Worm (Caenorhabditis elegans) whole organism, L1 larva: ENCODE measurements around the gene ZK418.13.

Experiments used
- C04F5.9 ChIP-seq: sonication (generic microtip); optimal IDR thresholded peaks from 2 replicates; lab custom pipeline; 2016; ENCODE audit warnings: missing genetic modification characterization, missing compliant biosample characterization
- C16A3.4 ChIP-seq: fragments of 150-350 bp; optimal IDR thresholded peaks from 2 replicates; lab custom pipeline; 2014; ENCODE audit warnings: missing biosample characterization, missing genetic modification characterization
- F16B12.6 ChIP-seq: fragments of 150-350 bp; optimal IDR thresholded peaks from 2 replicates; lab custom pipeline; 2014; ENCODE audit warnings: missing biosample characterization, missing genetic modification characterization
- Y116A8C.19 ChIP-seq: sonication (generic microtip); optimal IDR thresholded peaks from 2 replicates; lab custom pipeline; 2016; ENCODE audit warnings: missing compliant biosample characterization, missing genetic modification characterization, borderline replicate concordance
- alr-1 ChIP-seq: fragments of 200-800 bp; sonication (Bioruptor generic); optimal IDR thresholded peaks from 2 replicates; lab custom pipeline; 2018; ENCODE audit warnings: borderline replicate concordance, mild to moderate bottlenecking, missing genetic modification characterization, missing compliant biosample characterization
- ama-1 ChIP-seq: fragments of 150-350 bp; optimal IDR thresholded peaks from 2 replicates; lab custom pipeline; 2014
- ceh-63 ChIP-seq: fragments of 200-800 bp; sonication (Bioruptor generic); optimal IDR thresholded peaks from 2 replicates; lab custom pipeline; 2018; ENCODE audit warnings: mild to moderate bottlenecking, missing genetic modification characterization, missing compliant biosample characterization
- ceh-8 ChIP-seq: fragments of 200-800 bp; sonication (Bioruptor generic); optimal IDR thresholded peaks from 2 replicates; lab custom pipeline; 2018; ENCODE audit warnings: mild to moderate bottlenecking, missing genetic modification characterization, moderate library complexity, missing compliant biosample characterization
- ceh-88 ChIP-seq: fragments of 200-800 bp; sonication (Bioruptor generic); IDR thresholded peaks from 2 replicates; pipeline ENCODE4 v1.3.6; 2022; ENCODE audit warnings: missing genetic modification characterization, missing compliant biosample characterization
- ceh-90 ChIP-seq: sonication (generic microtip); optimal IDR thresholded peaks from 2 replicates; lab custom pipeline; 2016; ENCODE audit warnings: missing genetic modification characterization, missing compliant biosample characterization
- dsc-1 ChIP-seq: sonication (generic microtip); optimal IDR thresholded peaks from 2 replicates; lab custom pipeline; 2016; ENCODE audit warnings: mild to moderate bottlenecking, missing genetic modification characterization, missing compliant biosample characterization
- efl-3 ChIP-seq: fragments of 200-800 bp; sonication (Bioruptor generic); optimal IDR thresholded peaks from 2 replicates; lab custom pipeline; 2018; ENCODE audit warnings: mild to moderate bottlenecking, missing genetic modification characterization, missing compliant biosample characterization
- egl-27 ChIP-seq, 2 experiments: fragments of 150-350 bp in 1 of 2; sonication (generic microtip); optimal IDR thresholded peaks; 3 replicates each; lab custom pipeline; 2017 to 2018; ENCODE audit warnings: missing biosample characterization in 2 of 2, missing genetic modification characterization in 2 of 2, missing genetic modification reagents in 2 of 2
- elt-2 ChIP-seq: sonication (generic microtip); optimal IDR thresholded peaks from 2 replicates; lab custom pipeline; 2016; ENCODE audit warnings: missing genetic modification characterization, mild to moderate bottlenecking, inconsistent platforms, missing compliant biosample characterization, missing genetic modification reagents
- elt-3 ChIP-seq, 6 experiments: fragments of 150-350 bp in 1 of 6; sonication (generic microtip); optimal IDR thresholded peaks; 2 replicates each; lab custom pipeline; 2017 to 2018; ENCODE audit warnings: missing biosample characterization in 6 of 6, missing genetic modification characterization in 6 of 6, inconsistent platforms in 1 of 6
- ets-5 ChIP-seq: fragments of 200-800 bp; sonication (Bioruptor generic); IDR thresholded peaks from 2 replicates; pipeline ENCODE4 v1.3.6; 2022; ENCODE audit warnings: missing genetic modification characterization, missing compliant biosample characterization
- fkh-10 ChIP-seq: sonication (generic microtip); optimal IDR thresholded peaks from 2 replicates; lab custom pipeline; 2017; ENCODE audit warnings: missing biosample characterization, missing genetic modification reagents, missing genetic modification characterization
- fkh-4 ChIP-seq: sonication (generic microtip); optimal IDR thresholded peaks from 2 replicates; lab custom pipeline; 2016; ENCODE audit warnings: missing compliant biosample characterization, missing genetic modification characterization, borderline replicate concordance
- fkh-8 ChIP-seq: sonication (generic microtip); optimal IDR thresholded peaks from 2 replicates; lab custom pipeline; 2016; ENCODE audit warnings: mild to moderate bottlenecking, missing genetic modification characterization, missing compliant biosample characterization
- hlh-4 ChIP-seq: sonication (generic microtip); optimal IDR thresholded peaks from 2 replicates; lab custom pipeline; 2016; ENCODE audit warnings: mild to moderate bottlenecking, missing genetic modification characterization, missing compliant biosample characterization
- irx-1 ChIP-seq: sonication (generic microtip); optimal IDR thresholded peaks from 2 replicates; lab custom pipeline; 2016; ENCODE audit warnings: missing genetic modification characterization, missing compliant biosample characterization
- isw-1 ChIP-seq: fragments of 200-800 bp; sonication (Bioruptor generic); IDR thresholded peaks from 2 replicates; pipeline ENCODE4 v1.3.6; 2022; ENCODE audit warnings: missing genetic modification characterization, missing compliant biosample characterization
- jun-1 ChIP-seq: fragments of 150-350 bp; optimal IDR thresholded peaks from 2 replicates; lab custom pipeline; 2014; ENCODE audit warnings: missing biosample characterization, missing genetic modification reagents, missing genetic modification characterization
- lin-15B ChIP-seq: fragments of 150-350 bp; sonication (generic microtip); optimal IDR thresholded peaks from 3 replicates; lab custom pipeline; 2014; ENCODE audit warnings: missing biosample characterization, missing genetic modification characterization
- lin-39 ChIP-seq: fragments of 150-350 bp; optimal IDR thresholded peaks from 2 replicates; lab custom pipeline; 2014; ENCODE audit warnings: missing biosample characterization, missing genetic modification reagents, missing genetic modification characterization
- lsy-2 ChIP-seq, 2 experiments: fragments of 150-350 bp; optimal IDR thresholded peaks; 2 replicates each; lab custom pipeline; 2014; ENCODE audit warnings: missing biosample characterization in 2 of 2, missing genetic modification characterization in 2 of 2
- mab-9 ChIP-seq: fragments of 200-800 bp; sonication (Bioruptor generic); IDR thresholded peaks from 2 replicates; pipeline ENCODE4 v1.3.6; 2022; ENCODE audit warnings: missing genetic modification reagents, missing genetic modification characterization, missing compliant biosample characterization
- mdl-1 ChIP-seq, 2 experiments: fragments of 150-350 bp; optimal IDR thresholded peaks; 2 replicates each; lab custom pipeline; 2014 to 2017; ENCODE audit warnings: missing biosample characterization in 2 of 2, missing genetic modification characterization in 2 of 2, inconsistent platforms in 1 of 2
- mef-2 ChIP-seq: fragments of 150-350 bp; optimal IDR thresholded peaks from 2 replicates; lab custom pipeline; 2014; ENCODE audit warnings: missing biosample characterization, missing genetic modification characterization
- mep-1 ChIP-seq: fragments of 150-350 bp; optimal IDR thresholded peaks from 2 replicates; lab custom pipeline; 2014; ENCODE audit warnings: missing biosample characterization, missing genetic modification characterization
- nhr-19 ChIP-seq: fragments of 200-800 bp; sonication (Bioruptor generic); conservative IDR thresholded peaks from 2 replicates; pipeline ENCODE4 v1.3.6; 2022; ENCODE audit warnings: missing genetic modification characterization, missing compliant biosample characterization
- nhr-20 ChIP-seq: sonication (generic microtip); optimal IDR thresholded peaks from 2 replicates; lab custom pipeline; 2016; ENCODE audit warnings: mild to moderate bottlenecking, missing genetic modification characterization, missing compliant biosample characterization
- nhr-237 ChIP-seq: fragments of 150-350 bp; optimal IDR thresholded peaks from 2 replicates; lab custom pipeline; 2014; ENCODE audit warnings: missing biosample characterization, missing genetic modification characterization
- nhr-28 ChIP-seq: fragments of 150-350 bp; optimal IDR thresholded peaks from 2 replicates; lab custom pipeline; 2014; ENCODE audit warnings: missing biosample characterization, missing genetic modification characterization
- nhr-76 ChIP-seq: sonication (generic microtip); optimal IDR thresholded peaks from 2 replicates; lab custom pipeline; 2017; ENCODE audit warnings: missing biosample characterization, missing genetic modification characterization
- nhr-77 ChIP-seq: fragments of 150-350 bp; optimal IDR thresholded peaks from 2 replicates; lab custom pipeline; 2014; ENCODE audit warnings: missing biosample characterization, missing genetic modification characterization
- nhr-84 ChIP-seq: sonication (generic microtip); optimal IDR thresholded peaks from 2 replicates; lab custom pipeline; 2017; ENCODE audit warnings: missing biosample characterization, missing genetic modification characterization
- nhr-85 ChIP-seq: sonication (generic microtip); peaks from one replicate; lab custom pipeline; 2016; ENCODE audit warnings: missing genetic modification characterization, inconsistent platforms, missing compliant biosample characterization
- nhr-90 ChIP-seq: sonication (generic microtip); optimal IDR thresholded peaks from 2 replicates; lab custom pipeline; 2016; ENCODE audit warnings: mild to moderate bottlenecking, missing genetic modification characterization, missing compliant biosample characterization; ENCODE audit not compliant: poor library complexity
- pag-3 ChIP-seq: sonication (generic microtip); optimal IDR thresholded peaks from 2 replicates; lab custom pipeline; 2017; ENCODE audit warnings: missing genetic modification characterization, mild to moderate bottlenecking, missing compliant biosample characterization, antibody characterized with exemption, borderline replicate concordance; ENCODE audit not compliant: insufficient read depth
- pax-3 ChIP-seq: fragments of 200-800 bp; sonication (Bioruptor generic); optimal IDR thresholded peaks from 2 replicates; lab custom pipeline; 2018; ENCODE audit warnings: mild to moderate bottlenecking, missing genetic modification characterization, moderate library complexity, missing compliant biosample characterization
- pqm-1 ChIP-seq: sonication (generic microtip); optimal IDR thresholded peaks from 3 replicates; lab custom pipeline; 2017; ENCODE audit warnings: missing biosample characterization, missing genetic modification characterization
- skn-1 ChIP-seq: fragments of 150-350 bp; optimal IDR thresholded peaks from 2 replicates; lab custom pipeline; 2014; ENCODE audit warnings: missing biosample characterization, missing genetic modification characterization
- snpc-4 ChIP-seq: fragments of 150-350 bp; optimal IDR thresholded peaks from 2 replicates; lab custom pipeline; 2014; ENCODE audit warnings: missing biosample characterization, missing genetic modification characterization
- snu-23 ChIP-seq: sonication (generic microtip); optimal IDR thresholded peaks from 2 replicates; lab custom pipeline; 2016; ENCODE audit warnings: missing genetic modification characterization, missing compliant biosample characterization
- sox-4 ChIP-seq: sonication (generic microtip); optimal IDR thresholded peaks from 2 replicates; lab custom pipeline; 2016; ENCODE audit warnings: missing genetic modification characterization, missing compliant biosample characterization
- sptf-1 ChIP-seq: fragments of 150-350 bp; optimal IDR thresholded peaks from 2 replicates; lab custom pipeline; 2014; ENCODE audit warnings: missing biosample characterization, missing genetic modification characterization
- tbx-2 ChIP-seq: sonication (generic microtip); optimal IDR thresholded peaks from 2 replicates; lab custom pipeline; 2016; ENCODE audit warnings: missing genetic modification characterization, missing compliant biosample characterization
- tlp-1 ChIP-seq: fragments of 150-350 bp; optimal IDR thresholded peaks from 2 replicates; lab custom pipeline; 2014; ENCODE audit warnings: missing biosample characterization, missing genetic modification characterization
- unc-30 ChIP-seq: sonication (generic microtip); optimal IDR thresholded peaks from 2 replicates; lab custom pipeline; 2017; ENCODE audit warnings: missing biosample characterization, missing genetic modification characterization
- unc-62 ChIP-seq: fragments of 150-350 bp; optimal IDR thresholded peaks from 2 replicates; lab custom pipeline; 2014; ENCODE audit warnings: missing biosample characterization, missing genetic modification reagents, missing genetic modification characterization
- unc-98 ChIP-seq: fragments of 200-800 bp; sonication (Bioruptor generic); IDR thresholded peaks from 2 replicates; pipeline ENCODE4 v1.3.6; 2022; ENCODE audit warnings: missing genetic modification characterization, missing compliant biosample characterization
- vab-15 ChIP-seq: sonication (generic microtip); optimal IDR thresholded peaks from 2 replicates; lab custom pipeline; 2017; ENCODE audit warnings: missing genotype, mild to moderate bottlenecking, missing genetic modification characterization, missing compliant biosample characterization
- ztf-11 ChIP-seq, 2 experiments: sonication (generic microtip); optimal IDR thresholded peaks; 2 replicates each; lab custom pipeline; 2016 to 2017; ENCODE audit warnings: missing genetic modification characterization in 2 of 2, missing biosample characterization in 1 of 2, missing compliant biosample characterization in 1 of 2
- ztf-4 ChIP-seq: fragments of 150-350 bp; optimal IDR thresholded peaks from 2 replicates; lab custom pipeline; 2014; ENCODE audit warnings: missing biosample characterization, missing genetic modification characterization

Gene ZK418.13

DNA sequence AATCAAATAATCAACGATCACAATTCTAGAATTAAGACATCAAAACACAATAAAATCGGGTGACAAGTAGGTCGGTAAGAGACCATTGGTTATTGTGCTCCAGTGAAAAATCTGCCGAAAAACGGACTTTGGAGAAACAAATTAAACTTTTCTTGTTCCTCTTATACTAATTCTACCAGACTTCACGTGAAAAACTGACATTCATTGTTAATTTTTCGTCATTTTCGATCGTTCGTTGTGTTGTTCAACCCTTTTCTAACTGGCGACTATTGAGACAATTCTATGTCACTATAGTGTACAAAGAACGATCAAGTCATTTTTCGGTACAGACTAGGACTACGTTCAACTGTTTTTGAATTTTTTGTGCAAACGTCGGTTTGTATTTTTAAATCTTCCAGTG lies 44.2 kb upstream of the ZK418.13 start:
- TF ChIP-seq snpc-4 (tag; lab: Kevin White, UChicago) (no peak), lin-39 (no peak), egl-27 (tag; optimal IDR thresholded peaks at IDR 0.05; lab: Kevin White, UChicago) (no peak), pag-3 (no peak), hlh-4 (no peak), snu-23 (GFP tag; lab: Kevin White, UChicago) (peak; percentile 52), irx-1 (no peak), nhr-76 (tag; lab: Kevin White, UChicago) (no peak), elt-3 (tag; optimal IDR thresholded peaks at IDR 0.05; lab: Kevin White, UChicago) (peak in 2 of 6 experiments; percentile 29 to 52), ets-5 (no peak), skn-1 (no peak), nhr-237 (no peak), ama-1 (lab: Kevin White, UChicago) (no peak), C16A3.4 (no peak), unc-62 (GFP tag; lab: Kevin White, UChicago) (no peak), fkh-8 (tag; lab: Kevin White, UChicago) (no peak), pax-3 (no peak), ceh-88 (no peak), ztf-11 (tag; optimal IDR thresholded peaks at IDR 0.05; lab: Kevin White, UChicago) (no peak), sox-4 (no peak), alr-1 (tag; lab: Kevin White, UChicago) (no peak), unc-98 (GFP tag; lab: Robert Waterston, UW) (no peak), dsc-1 (tag; lab: Kevin White, UChicago) (no peak), nhr-85 (tag; lab: Kevin White, UChicago) (peak; percentile 91), tbx-2 (tag; lab: Kevin White, UChicago) (peak; percentile 19), vab-15 (no peak), tlp-1 (tag; lab: Kevin White, UChicago) (no peak), nhr-90 (tag; lab: Kevin White, UChicago) (peak; percentile 58), nhr-77 (peak; percentile 18), sptf-1 (tag; lab: Kevin White, UChicago) (no peak), lin-15B (no peak), F16B12.6 (no peak), nhr-19 (GFP tag; lab: Robert Waterston, UW) (peak; percentile 98), ceh-90 (no peak), ceh-63 (GFP tag; lab: Kevin White, UChicago) (no peak), elt-2 (tag; lab: Kevin White, UChicago) (peak; percentile 64), unc-30 (no peak), jun-1 (no peak), nhr-28 (no peak), fkh-4 (no peak), ceh-8 (GFP tag; lab: Kevin White, UChicago) (no peak), fkh-10 (GFP tag; lab: Kevin White, UChicago) (no peak), mef-2 (tag; lab: Kevin White, UChicago) (no peak), C04F5.9 (no peak), nhr-84 (no peak), isw-1 (GFP tag; lab: Robert Waterston, UW) (no peak), lsy-2 (tag; optimal IDR thresholded peaks at IDR 0.05; lab: Kevin White, UChicago) (peak; percentile 5 to 36), efl-3 (GFP tag; lab: Kevin White, UChicago) (no peak), pqm-1 (no peak), Y116A8C.19 (tag; lab: Kevin White, UChicago) (no peak), nhr-20 (tag; lab: Kevin White, UChicago) (peak; percentile 71), mab-9 (GFP tag; lab: Robert Waterston, UW) (no peak), mdl-1 (tag; optimal IDR thresholded peaks at IDR 0.05; lab: Kevin White, UChicago) (no peak), ztf-4 (no peak), mep-1 (tag; lab: Kevin White, UChicago) (peak; percentile 12)
